Fruit fly (Drosophila melanogaster): ENCODE measurements around the gene ChAT.

DNA sequence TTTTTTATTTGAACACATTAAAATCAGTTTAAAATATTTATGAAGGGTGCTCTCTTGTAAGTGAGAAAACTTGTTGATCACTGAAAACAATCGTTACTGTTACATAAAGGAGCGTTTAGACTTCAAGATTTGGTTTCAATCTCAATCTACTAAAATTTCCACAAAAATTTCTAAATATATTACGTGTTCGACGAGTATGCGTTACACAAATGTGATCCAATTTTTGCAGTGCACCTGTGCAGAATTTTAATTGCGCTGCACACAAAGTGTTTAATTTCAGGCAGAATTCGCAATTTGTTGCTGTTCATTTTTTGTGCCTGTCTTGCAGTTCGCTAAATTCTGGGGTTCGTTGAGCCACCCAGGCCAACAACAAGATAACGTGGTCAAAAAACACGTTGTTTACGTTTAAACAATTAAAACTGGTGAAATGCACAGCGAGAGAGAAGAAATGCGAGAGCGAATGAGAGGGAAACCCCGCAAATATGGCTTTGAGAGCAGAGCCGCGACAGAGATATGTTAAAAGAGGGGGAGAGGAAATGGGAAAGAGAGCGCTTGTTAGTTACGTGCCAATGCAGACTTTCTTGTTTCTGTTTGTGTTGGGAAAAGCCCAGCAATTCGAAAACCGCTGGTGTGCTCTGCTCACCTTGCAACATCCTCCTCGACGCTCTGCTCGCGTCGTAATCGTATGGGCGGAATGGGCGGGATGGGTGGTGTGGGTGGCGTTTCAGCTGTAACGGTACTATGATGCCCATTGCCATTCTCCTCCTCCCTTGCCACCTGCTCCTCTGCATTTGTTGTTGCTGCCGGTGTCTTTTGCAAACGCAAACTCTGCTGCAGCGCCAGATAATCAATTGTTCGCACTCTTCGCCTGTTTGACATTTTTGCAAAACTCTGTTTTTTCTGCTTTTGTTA, 37.3 kb downstream of the ChAT start:
- peak; percentile 62 for TF ChIP-seq CG13204 (GFP tag; optimal IDR thresholded peaks at IDR 0.05)
- TF ChIP-seq Pif1B (GFP tag; optimal IDR thresholded peaks at IDR 0.05) = peak; percentile 57
- peak; percentile 34; the same call in 1 of the 2 replicates for TF ChIP-seq rn (GFP tag; IDR thresholded peaks at IDR 0.05)
- TF ChIP-seq CG12605 (GFP tag; IDR thresholded peaks at IDR 0.05) = no peak
- TF ChIP-seq D1 (tag; optimal IDR thresholded peaks at IDR 0.05) = peak; percentile 37
- TF ChIP-seq Pif1A (GFP tag; optimal IDR thresholded peaks at IDR 0.05) = peak; percentile 46
- no peak for TF ChIP-seq EcR (GFP tag; optimal IDR thresholded peaks at IDR 0.05)
- TF ChIP-seq CG9948 (tag; optimal IDR thresholded peaks at IDR 0.05) = no peak
- peak; percentile 62; the same call in 2 of the 3 replicates for TF ChIP-seq CG4496 (GFP tag; IDR thresholded peaks at IDR 0.05)
- peak; percentile 30 for TF ChIP-seq CG17806 (tag; optimal IDR thresholded peaks at IDR 0.05)
- no peak for TF ChIP-seq gl (tag; optimal IDR thresholded peaks at IDR 0.05)
- TF ChIP-seq CG34367 (tag; optimal IDR thresholded peaks at IDR 0.05) = no peak
- TF ChIP-seq Ets98B (GFP tag; IDR thresholded peaks at IDR 0.05) = peak; percentile 44
- peak; percentile 71 for TF ChIP-seq CG14655 (GFP tag; optimal IDR thresholded peaks at IDR 0.05)

All from whole organism, pupa.